Fruit fly (Drosophila melanogaster) whole organism, wandering third instar larva: ENCODE results near the gene CG33095.
A peak's percentile ranks its signal among the peaks of the same experiment; 100 is the strongest.

ENCODE experiments used
- Abd-B ChIP-seq: fragments of >200 bp; optimal IDR thresholded peaks from 2 replicates; lab custom pipeline; 2017; ENCODE audit warnings: missing biosample characterization, missing genetic modification characterization
- CG32264 ChIP-seq: fragments of 200-800 bp; sonication (Bioruptor generic); optimal IDR thresholded peaks from 2 replicates; lab custom pipeline; 2016; ENCODE audit warnings: missing biosample characterization, missing genetic modification characterization
- CG9705 ChIP-seq: fragments of 200-800 bp; sonication (Bioruptor generic); optimal IDR thresholded peaks from 2 replicates; lab custom pipeline; 2018; ENCODE audit warnings: missing biosample characterization, mild to moderate bottlenecking, missing genetic modification characterization
- CrebA ChIP-seq: fragments of 200-800 bp; sonication (Bioruptor generic); optimal IDR thresholded peaks from 2 replicates; lab custom pipeline; 2016; ENCODE audit warnings: missing biosample characterization, mild to moderate bottlenecking, missing genetic modification characterization, borderline replicate concordance
- Dfd ChIP-seq: fragments of >200 bp; optimal IDR thresholded peaks from 2 replicates; lab custom pipeline; 2017; ENCODE audit warnings: missing biosample characterization, missing genetic modification characterization
- GATAd ChIP-seq: sonication (Bioruptor generic); optimal IDR thresholded peaks from 2 replicates; lab custom pipeline; 2016; ENCODE audit warnings: missing biosample characterization, missing genetic modification characterization
- HLH106 ChIP-seq: fragments of 200-800 bp; optimal IDR thresholded peaks from 3 replicates; lab custom pipeline; 2019; ENCODE audit warnings: missing biosample characterization, mild to moderate bottlenecking, missing genetic modification characterization, moderate library complexity
- Hnf4 ChIP-seq: fragments of 200-800 bp; sonication (Bioruptor generic); optimal IDR thresholded peaks from 2 replicates; lab custom pipeline; 2016; ENCODE audit warnings: missing biosample characterization, mild to moderate bottlenecking, missing genetic modification characterization
- Hr78 ChIP-seq: fragments of >200 bp; optimal IDR thresholded peaks from 2 replicates; lab custom pipeline; 2017; ENCODE audit warnings: missing biosample characterization, missing genetic modification characterization
- Hr83 ChIP-seq: fragments of 200-300 bp; sonication (Bioruptor generic); optimal IDR thresholded peaks from 2 replicates; lab custom pipeline; 2016; ENCODE audit warnings: missing biosample characterization, mild to moderate bottlenecking, missing genetic modification characterization, moderate library complexity; ENCODE audit not compliant: poor library complexity, severe bottlenecking
- Mio ChIP-seq: sonication (Bioruptor generic); optimal IDR thresholded peaks from 2 replicates; lab custom pipeline; 2016; ENCODE audit warnings: missing biosample characterization, missing genetic modification characterization
- Myc ChIP-seq: fragments of >200 bp; optimal IDR thresholded peaks from 2 replicates; lab custom pipeline; 2017
- OdsH ChIP-seq: fragments of 200-800 bp; sonication (Bioruptor generic); optimal IDR thresholded peaks from 2 replicates; lab custom pipeline; 2016; ENCODE audit warnings: missing biosample characterization, mild to moderate bottlenecking, missing genetic modification characterization
- Rel ChIP-seq, 2 experiments: fragments of 200-800 bp; sonication (Bioruptor generic) in 1 of 2; optimal IDR thresholded peaks; 2 replicates in 1 of 2; 3 replicates in 1 of 2; lab custom pipeline; 2016 to 2019; ENCODE audit warnings: mild to moderate bottlenecking in 2 of 2, missing biosample characterization in 2 of 2, missing genetic modification characterization in 2 of 2, moderate library complexity in 1 of 2
- Sp1 ChIP-seq: fragments of 200-800 bp; sonication (Bioruptor generic); optimal IDR thresholded peaks from 3 replicates; lab custom pipeline; 2019; ENCODE audit warnings: missing biosample characterization, mild to moderate bottlenecking, missing genetic modification characterization, moderate library complexity
- Vsx2 ChIP-seq: fragments of 200-300, 225-300 bp; sonication (Bioruptor generic); optimal IDR thresholded peaks from 2 replicates; lab custom pipeline; 2018; ENCODE audit warnings: missing biosample characterization, missing genetic modification characterization; ENCODE audit not compliant: partially characterized antibody
- br ChIP-seq: fragments of 200-800 bp; sonication (Bioruptor generic); optimal IDR thresholded peaks from 2 replicates; lab custom pipeline; 2016; ENCODE audit warnings: missing biosample characterization, missing genetic modification characterization
- brk ChIP-seq: fragments of 200-800 bp; sonication (Bioruptor generic); optimal IDR thresholded peaks from 2 replicates; lab custom pipeline; 2016; ENCODE audit warnings: missing biosample characterization, mild to moderate bottlenecking, missing genetic modification characterization
- dl ChIP-seq, 2 experiments: fragments of 175-275, 200-275 bp in 1 of 2; fragments of 200-275 bp in 1 of 2; sonication (Bioruptor generic); optimal IDR thresholded peaks; lab custom pipeline; 2018; ENCODE audit warnings: mild to moderate bottlenecking in 2 of 2, missing biosample characterization in 2 of 2, missing genetic modification characterization in 2 of 2, moderate library complexity in 2 of 2; ENCODE audit not compliant: partially characterized antibody in 2 of 2, insufficient read depth in 1 of 2
- dmrt93B ChIP-seq: fragments of 200-800 bp; sonication (Bioruptor generic); optimal IDR thresholded peaks from 2 replicates; lab custom pipeline; 2018; ENCODE audit warnings: missing biosample characterization, mild to moderate bottlenecking, missing genetic modification characterization
- dsf ChIP-seq: sonication (Bioruptor generic); optimal IDR thresholded peaks from 2 replicates; lab custom pipeline; 2016; ENCODE audit warnings: missing biosample characterization, missing genetic modification characterization, borderline replicate concordance
- ey ChIP-seq: fragments of 200-800 bp; sonication (Bioruptor generic); optimal IDR thresholded peaks from 2 replicates; lab custom pipeline; 2016; ENCODE audit warnings: missing biosample characterization, missing genetic modification characterization
- foxo ChIP-seq, 2 experiments: fragments of 200-800 bp; sonication (Bioruptor generic); optimal IDR thresholded peaks; 2 replicates in 1 of 2; 3 replicates in 1 of 2; lab custom pipeline; 2016 to 2017; ENCODE audit warnings: missing biosample characterization in 2 of 2, missing genetic modification characterization in 2 of 2
- fru ChIP-seq: fragments of 200-800 bp; sonication (Bioruptor generic); optimal IDR thresholded peaks from 3 replicates; lab custom pipeline; 2016; ENCODE audit warnings: missing biosample characterization, mild to moderate bottlenecking, missing genetic modification characterization
- h ChIP-seq: fragments of 200-800 bp; sonication (Bioruptor generic); optimal IDR thresholded peaks from 3 replicates; lab custom pipeline; 2016; ENCODE audit warnings: missing biosample characterization, mild to moderate bottlenecking, missing genetic modification characterization
- jim ChIP-seq: fragments of 175-275, 200-325 bp; sonication (Bioruptor generic); optimal IDR thresholded peaks from 2 replicates; lab custom pipeline; 2016; ENCODE audit warnings: missing biosample characterization, mild to moderate bottlenecking, missing genetic modification characterization
- lola ChIP-seq: fragments of >200 bp; optimal IDR thresholded peaks from 2 replicates; lab custom pipeline; 2017; ENCODE audit warnings: missing biosample characterization, missing genetic modification characterization
- pan ChIP-seq: fragments of >200 bp; optimal IDR thresholded peaks from 2 replicates; lab custom pipeline; 2017
- psq ChIP-seq: fragments of 200-800 bp; sonication (Bioruptor generic); optimal IDR thresholded peaks from 3 replicates; lab custom pipeline; 2017; ENCODE audit warnings: missing biosample characterization, mild to moderate bottlenecking, missing genetic modification characterization, moderate library complexity
- rgr ChIP-seq: fragments of 200-800 bp; sonication (Bioruptor generic); optimal IDR thresholded peaks from 3 replicates; lab custom pipeline; 2016; ENCODE audit warnings: missing biosample characterization, mild to moderate bottlenecking, missing genetic modification characterization
- sage ChIP-seq: fragments of 200-800 bp; sonication (Bioruptor generic); optimal IDR thresholded peaks from 2 replicates; lab custom pipeline; 2016; ENCODE audit warnings: missing biosample characterization, mild to moderate bottlenecking, missing genetic modification characterization
- sv ChIP-seq: fragments of 200-800 bp; sonication (Bioruptor generic); optimal IDR thresholded peaks from 3 replicates; lab custom pipeline; 2016; ENCODE audit warnings: missing biosample characterization, missing genetic modification characterization
- tai ChIP-seq: sonication (Bioruptor generic); optimal IDR thresholded peaks from 2 replicates; lab custom pipeline; 2016; ENCODE audit warnings: missing biosample characterization, missing genetic modification characterization
- usp ChIP-seq: fragments of >200 bp; optimal IDR thresholded peaks from 2 replicates; lab custom pipeline; 2017; ENCODE audit warnings: missing biosample characterization, missing genetic modification characterization
- woc ChIP-seq: sonication (Bioruptor generic); optimal IDR thresholded peaks from 2 replicates; lab custom pipeline; 2016; ENCODE audit warnings: missing biosample characterization, mild to moderate bottlenecking, missing genetic modification characterization

The CG33095 gene

dm6 chr3R:25102253-25102652 is 4.8 kb downstream of the CG33095 start, which contains the start of gene CG45095:
CG45095 (plus strand) TSS chr3R:25102553.
- TF ChIP-seq usp (GFP tag; lab: Kevin White, UChicago) = no peak
- TF ChIP-seq CG9705 (GFP tag; lab: Kevin White, UChicago) = no peak
- TF ChIP-seq pan (lab: Kevin White, UChicago) = no peak
- no peak for TF ChIP-seq CG32264 (GFP tag; lab: Kevin White, UChicago)
- no peak for TF ChIP-seq HLH106
- TF ChIP-seq CrebA = no peak
- no peak for TF ChIP-seq Myc (lab: Kevin White, UChicago)

- no peak for TF ChIP-seq dl (GFP tag; optimal IDR thresholded peaks at IDR 0.05; lab: Kevin White, UChicago; ENCODE audit: insufficient read depth in 1 of 2, partially characterized antibody in 2 of 2)
- no peak for TF ChIP-seq tai (GFP tag; lab: Kevin White, UChicago)
- TF ChIP-seq Abd-B (GFP tag; lab: Kevin White, UChicago) = no peak
- no peak for TF ChIP-seq woc (GFP tag; lab: Kevin White, UChicago)
- TF ChIP-seq dmrt93B = no peak
- TF ChIP-seq Rel (GFP tag; optimal IDR thresholded peaks at IDR 0.05; lab: Kevin White, UChicago) = no peak
- TF ChIP-seq Rel (tag; optimal IDR thresholded peaks at IDR 0.05; lab: Kevin White, UChicago) = no peak
- TF ChIP-seq Mio (GFP tag; lab: Kevin White, UChicago) = no peak
- no peak for TF ChIP-seq HLH106
- TF ChIP-seq Vsx2 (GFP tag; lab: Kevin White, UChicago) = no peak
- TF ChIP-seq usp (GFP tag; lab: Kevin White, UChicago) = no peak
- TF ChIP-seq h (GFP tag; lab: Kevin White, UChicago) = no peak
- TF ChIP-seq GATAd (GFP tag; lab: Kevin White, UChicago) = no peak
- no peak for TF ChIP-seq rgr (GFP tag; lab: Kevin White, UChicago)
Measured at dm6 chr3R:25108932-25109331, 11.5 kb downstream of the CG33095 start, which contains the start of gene CG34027. CG34027 (minus strand) TSS chr3R:25109032.

dm6 chr3R:25112466-25112939 is 15.0 kb downstream of the CG33095 start, which contains the start of gene Nepl16:
Nepl16 (minus strand) TSS chr3R:25112516.
- TF ChIP-seq woc (GFP tag; lab: Kevin White, UChicago) (no peak), GATAd (GFP tag; lab: Kevin White, UChicago) (no peak), Hr83 (GFP tag; lab: Kevin White, UChicago) (no peak)

- TF ChIP-seq ey (GFP tag; lab: Kevin White, UChicago) (no peak), lola (peak; percentile 30), br (GFP tag; lab: Kevin White, UChicago) (no peak), Myc (lab: Kevin White, UChicago) (peak; percentile 25), jim (no peak), woc (GFP tag; lab: Kevin White, UChicago) (peak; percentile 42), pan (lab: Kevin White, UChicago) (no peak), Hr78 (no peak), sage (no peak), h (GFP tag; lab: Kevin White, UChicago) (no peak), brk (GFP tag; lab: Kevin White, UChicago) (no peak), dsf (no peak), Hnf4 (GFP tag; lab: Kevin White, UChicago) (peak; percentile 31), fru (GFP tag; lab: Kevin White, UChicago) (no peak), CG9705 (GFP tag; lab: Kevin White, UChicago) (no peak), psq (GFP tag; lab: Kevin White, UChicago) (no peak), CrebA (no peak), foxo (GFP tag; optimal IDR thresholded peaks at IDR 0.05; lab: Kevin White, UChicago) (no peak), tai (GFP tag; lab: Kevin White, UChicago) (peak; percentile 5), dmrt93B (no peak), OdsH (GFP tag; lab: Kevin White, UChicago) (no peak), CG32264 (GFP tag; lab: Kevin White, UChicago) (no peak), rgr (GFP tag; lab: Kevin White, UChicago) (no peak), HLH106 (no peak), Rel (GFP tag; optimal IDR thresholded peaks at IDR 0.05; lab: Kevin White, UChicago) (no peak), Rel (tag; optimal IDR thresholded peaks at IDR 0.05; lab: Kevin White, UChicago) (no peak), Dfd (GFP tag; lab: Kevin White, UChicago) (no peak), sv (GFP tag; lab: Kevin White, UChicago) (no peak), Sp1 (GFP tag; lab: Kevin White, UChicago) (no peak), Abd-B (GFP tag; lab: Kevin White, UChicago) (no peak), GATAd (GFP tag; lab: Kevin White, UChicago) (no peak)
Measured at dm6 chr3R:25122736-25123211, 25.3 kb downstream of the CG33095 start, which contains the start of the genes CG31510 and TTLL5. CG31510 (minus strand) TSS chr3R:25122920. TTLL5 (minus strand) TSS chr3R:25122920.
